Fruit fly (Drosophila melanogaster) whole organism, larva: ENCODE measurements around the gene ph-p.

ENCODE experiments used
- noc ChIP-seq: fragments of 200-800 bp; sonication (Bioruptor generic); optimal IDR thresholded peaks from 3 replicates; lab custom pipeline; 2019; ENCODE audit warnings: missing biosample characterization, mild to moderate bottlenecking, missing genetic modification characterization, moderate library complexity

Gene ph-p

DNA sequence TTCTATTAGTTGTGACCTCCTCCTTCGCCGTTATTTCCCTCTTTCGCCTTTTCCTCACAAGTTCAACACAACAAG lies at the start of gene ph-p:
TSS of gene ph-p (minus strand) at position 30 of the 75 bp plus-strand sequence.
- no peak for TF ChIP-seq noc (tag; lab: Kevin White, UChicago)

DNA sequence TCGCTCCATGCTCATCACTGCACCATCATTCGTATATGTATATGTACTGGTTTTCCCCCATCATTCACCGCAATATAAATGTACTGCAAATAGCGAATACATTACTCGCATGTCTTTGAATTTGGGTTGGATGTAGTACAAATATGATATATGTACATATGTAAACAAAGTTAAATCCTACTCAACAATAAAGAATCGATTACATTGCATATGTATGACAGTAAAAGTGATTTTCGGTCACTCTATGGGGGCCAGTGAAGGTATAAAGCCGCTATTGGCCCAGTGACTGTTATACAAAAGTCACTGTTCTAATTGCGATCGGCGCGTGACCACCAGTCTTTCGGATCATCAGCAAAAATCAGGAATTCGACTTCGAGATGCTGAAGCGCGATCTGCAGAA lies 49.3 kb upstream of the ph-p start, which contains the start of gene CG3457:
TSS of gene CG3457 (plus strand) at position 301 of the 400 bp plus-strand sequence.
- no peak for TF ChIP-seq noc (tag; lab: Kevin White, UChicago)

DNA sequence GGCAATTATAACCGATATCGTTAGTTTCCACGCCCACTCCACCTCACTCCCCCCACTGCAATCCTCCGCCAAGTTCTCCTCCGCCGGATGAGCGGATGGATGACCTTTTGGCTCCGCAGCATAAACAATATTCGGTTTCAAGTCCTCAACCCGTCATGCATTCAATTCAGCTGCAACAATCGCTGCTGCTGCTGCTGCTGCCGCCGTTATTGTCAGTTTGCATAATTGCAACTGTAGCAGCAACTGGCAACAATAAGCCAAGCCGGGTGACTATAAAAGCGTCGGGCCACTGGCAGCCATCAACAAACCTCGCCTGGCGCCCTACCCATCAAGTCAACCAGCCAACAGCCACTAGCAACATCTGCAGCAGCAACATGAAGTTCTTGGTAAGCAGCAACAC lies 48.4 kb upstream of the ph-p start, which contains the start of gene CG17777:
TSS of gene CG17777 (plus strand) at position 301 of the 400 bp plus-strand sequence.
- no peak for TF ChIP-seq noc (tag; lab: Kevin White, UChicago)

DNA sequence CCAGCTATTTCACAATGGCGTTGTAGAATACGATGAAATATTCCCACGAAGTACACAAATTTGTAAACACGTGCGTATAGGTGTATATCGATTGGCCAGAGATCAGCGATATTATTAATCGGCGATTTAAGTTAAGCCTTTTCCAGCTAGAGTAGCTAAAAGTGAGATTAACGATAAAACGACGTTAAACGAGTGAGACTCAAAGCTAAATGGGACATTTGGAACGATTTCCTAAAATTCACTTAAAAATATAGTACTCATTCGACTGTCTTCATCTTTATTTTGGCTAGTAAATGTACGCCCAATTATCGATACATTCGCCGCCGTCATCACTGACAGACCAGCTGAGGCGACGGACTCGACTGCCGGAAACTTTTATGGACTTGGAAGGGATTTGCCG lies 46.4 kb upstream of the ph-p start, which contains the start of the genes Nmd3 and CG17776:
TSS of gene Nmd3 (minus strand) at position 106 of the 400 bp plus-strand sequence.
TSS of gene CG17776 (plus strand) at position 163 of the 400 bp plus-strand sequence.
- TF ChIP-seq noc (tag; lab: Kevin White, UChicago), result peak; percentile 36

DNA sequence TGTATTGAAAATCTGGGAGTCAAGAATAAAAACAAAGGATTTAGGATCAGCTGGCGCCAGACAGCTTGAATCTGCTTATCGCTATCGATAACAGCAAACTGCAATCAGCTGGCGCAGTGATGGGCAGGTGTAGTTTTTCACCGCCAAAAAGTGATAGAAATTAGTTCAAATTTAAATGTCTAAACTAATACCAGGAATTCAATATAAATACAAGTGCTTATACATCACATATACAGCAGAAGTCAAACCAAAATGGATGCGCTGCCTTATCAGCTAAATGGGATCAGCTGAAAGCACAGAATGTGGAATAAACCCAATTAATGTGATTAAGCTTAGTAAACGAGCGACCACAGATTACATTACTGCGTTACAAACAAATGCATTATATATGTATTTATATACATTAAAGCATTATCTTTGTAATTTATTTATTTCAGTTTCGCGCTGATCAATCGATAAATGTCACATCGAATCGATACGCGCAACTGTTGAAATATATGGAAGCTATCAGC lies 42.6 kb upstream of the ph-p start, which contains the start of gene pn:
TSS of gene pn (plus strand) at position 462 of the 512 bp plus-strand sequence.
- TF ChIP-seq noc (tag; lab: Kevin White, UChicago), result no peak

DNA sequence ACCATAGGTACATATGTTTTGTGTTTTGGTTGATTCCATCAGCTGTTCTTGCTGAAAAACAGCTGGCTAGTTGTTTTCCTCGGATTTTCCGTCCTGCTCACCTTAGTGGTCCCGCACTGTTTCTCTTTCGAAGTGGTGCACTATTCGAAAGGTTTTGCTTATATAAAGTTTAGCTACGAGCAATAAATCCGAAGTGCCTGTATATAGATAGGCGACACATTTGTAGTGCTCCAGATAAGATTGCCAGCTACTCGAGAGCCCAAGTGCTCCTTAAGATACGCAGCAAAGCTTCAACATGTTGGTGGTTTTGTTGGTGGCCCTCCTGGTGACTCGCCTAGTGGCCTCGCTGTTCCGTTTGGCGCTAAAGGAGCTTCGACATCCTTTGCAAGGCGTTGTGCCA lies 40.6 kb upstream of the ph-p start, which contains the start of gene Cyp4ae1:
TSS of gene Cyp4ae1 (plus strand) at position 206 of the 400 bp plus-strand sequence.
- TF ChIP-seq noc (tag; lab: Kevin White, UChicago), result no peak

DNA sequence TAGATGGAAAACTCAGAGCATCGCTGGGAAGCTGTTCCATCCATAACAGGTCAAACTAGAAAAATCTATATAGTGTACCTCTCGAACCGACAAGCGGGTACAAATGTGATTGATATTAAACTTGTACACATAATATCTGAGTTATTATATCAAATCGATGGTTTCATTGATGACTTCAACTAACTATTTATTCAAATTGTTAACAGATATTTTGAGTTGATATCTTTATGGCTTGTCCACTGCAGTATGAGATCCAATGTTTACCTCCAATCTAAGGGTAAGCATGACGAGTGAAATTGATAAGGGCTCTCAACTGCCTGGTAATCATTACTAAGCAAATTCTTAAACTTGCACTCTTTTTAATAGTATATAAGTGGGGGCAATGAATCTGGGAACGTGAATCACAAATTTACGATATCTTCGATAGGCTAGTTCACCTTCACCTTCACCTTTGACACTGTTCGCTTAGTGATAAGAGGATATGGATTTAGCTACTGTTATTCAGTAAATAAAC lies 37.8 kb upstream of the ph-p start, which contains the start of gene Cyp4d2:
TSS of gene Cyp4d2 (plus strand) at position 51 of the 514 bp plus-strand sequence.
- TF ChIP-seq noc (tag; lab: Kevin White, UChicago), result no peak

DNA sequence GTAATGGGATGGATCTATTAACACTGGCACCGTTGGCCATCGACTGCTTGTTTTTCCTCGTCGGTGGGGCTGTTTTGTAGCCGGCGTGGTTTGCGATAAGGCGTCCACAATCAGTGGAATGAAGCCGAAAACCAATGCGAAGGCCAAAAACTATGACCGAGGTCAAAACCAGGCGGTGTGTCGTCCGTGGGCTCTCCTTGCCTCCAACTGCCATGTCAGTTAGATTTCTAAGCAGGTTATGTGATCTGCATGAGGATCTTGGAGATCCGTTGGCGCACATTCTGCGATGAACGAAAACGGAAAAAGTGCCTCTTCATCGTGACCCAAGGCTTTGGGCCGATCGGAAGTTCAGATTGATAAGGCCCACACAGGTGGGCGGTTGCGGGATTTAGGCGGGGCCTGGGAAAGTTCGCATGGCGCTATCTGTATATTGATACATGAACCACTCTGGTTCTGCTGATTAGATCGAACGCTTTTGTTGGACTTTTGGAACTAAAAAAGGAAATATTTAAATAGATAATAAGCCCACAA lies 37.2 kb upstream of the ph-p start, which contains the start of gene Cyp4d14:
TSS of gene Cyp4d14 (minus strand) at position 51 of the 531 bp plus-strand sequence.
- TF ChIP-seq noc (tag; lab: Kevin White, UChicago), result no peak

DNA sequence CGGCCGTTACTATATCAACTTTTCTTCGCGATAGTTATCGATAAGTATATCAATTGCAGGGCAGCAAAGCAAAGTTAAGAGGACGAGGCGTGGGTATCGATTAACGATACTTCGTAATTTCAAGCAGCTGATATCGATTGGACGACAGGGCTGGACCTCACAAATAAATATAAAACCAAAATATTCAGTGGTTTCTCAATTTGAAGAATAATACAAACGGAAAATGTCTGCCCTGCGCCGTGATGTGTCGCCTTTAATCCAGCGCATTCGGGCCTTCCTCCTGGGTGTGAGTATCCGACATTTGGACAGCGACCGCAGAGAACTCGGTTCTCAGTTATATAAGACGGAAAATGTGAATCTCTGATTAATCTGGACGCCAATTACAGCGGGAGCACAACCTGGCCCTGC lies 34.3 kb upstream of the ph-p start, which contains the start of gene ND-B14.5A:
TSS of gene ND-B14.5A (plus strand) at position 107 of the 408 bp plus-strand sequence.
- no peak for TF ChIP-seq noc (tag; lab: Kevin White, UChicago)

DNA sequence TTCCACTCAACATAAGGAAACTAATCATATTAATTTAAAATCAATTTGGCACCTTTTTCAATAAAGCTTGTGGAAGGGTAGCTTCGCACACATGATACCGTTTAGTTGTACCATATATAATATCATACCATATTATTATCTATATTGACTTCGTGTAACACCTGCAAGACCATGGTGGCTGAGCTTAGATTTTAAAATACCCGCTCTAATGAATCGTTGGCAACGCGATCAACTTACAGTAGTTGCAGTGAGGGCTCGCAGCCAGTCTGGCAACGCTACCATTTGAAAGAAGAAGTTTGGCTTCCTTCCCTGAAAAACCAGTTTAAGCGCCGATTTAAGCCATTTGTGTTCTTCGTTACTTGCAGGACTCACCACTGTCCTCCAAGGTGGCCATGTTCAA lies 32.3 kb upstream of the ph-p start:
- TF ChIP-seq noc (tag; lab: Kevin White, UChicago), result no peak

DNA sequence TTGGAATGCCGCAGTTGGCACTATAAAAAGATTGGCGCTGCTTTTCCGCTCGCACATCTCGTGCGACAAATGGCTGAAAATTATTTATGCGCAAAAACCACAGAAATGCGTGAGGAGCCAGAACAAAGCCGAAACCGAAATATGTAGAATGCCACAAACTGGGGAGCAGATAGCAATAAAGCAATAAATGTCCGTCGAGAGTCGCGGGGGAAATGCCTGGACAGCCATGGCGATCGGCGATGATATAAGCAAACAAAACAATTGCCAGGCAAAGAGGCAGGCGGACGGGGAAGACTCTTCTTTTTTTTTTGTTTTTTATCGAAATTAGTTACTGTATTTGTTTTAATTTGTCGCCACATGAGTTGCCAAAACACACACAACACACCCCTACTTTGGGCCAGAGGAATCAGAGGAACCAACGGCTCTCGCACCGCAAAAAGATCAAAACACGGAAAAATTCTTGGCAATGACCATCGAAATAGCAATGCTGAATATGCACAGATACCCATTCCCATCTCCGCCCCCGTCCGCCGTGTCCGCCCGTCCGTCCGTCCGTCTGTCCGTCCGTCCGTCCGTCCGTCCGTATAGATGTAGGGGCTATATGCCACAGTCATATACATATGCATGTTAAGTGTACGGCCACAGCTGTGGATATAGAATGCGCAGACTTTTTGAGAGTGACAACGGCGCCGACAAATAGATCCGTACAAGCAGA lies 30.5 kb upstream of the ph-p start:
- TF ChIP-seq noc (tag; lab: Kevin White, UChicago), result no peak

DNA sequence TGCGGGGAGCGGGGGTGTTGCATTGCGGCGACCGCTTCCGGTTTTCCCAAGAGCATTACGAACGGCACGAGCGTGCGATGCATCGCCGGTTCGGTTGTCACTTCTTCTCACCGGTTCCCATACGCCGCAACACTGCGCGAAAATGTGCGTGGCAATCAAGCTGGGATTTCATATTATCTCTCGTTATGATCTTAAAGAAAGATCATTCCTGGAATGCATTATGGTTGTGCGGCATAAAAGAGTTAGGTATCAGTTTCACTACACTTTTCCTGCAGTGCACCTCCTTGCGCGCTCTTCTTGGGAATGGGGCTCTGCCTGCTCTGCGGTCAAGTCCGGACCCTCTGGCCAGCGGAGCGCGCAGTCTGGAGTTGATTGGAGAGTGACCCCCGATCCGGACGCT lies 28.0 kb upstream of the ph-p start:
- no peak for TF ChIP-seq noc (tag; lab: Kevin White, UChicago)

DNA sequence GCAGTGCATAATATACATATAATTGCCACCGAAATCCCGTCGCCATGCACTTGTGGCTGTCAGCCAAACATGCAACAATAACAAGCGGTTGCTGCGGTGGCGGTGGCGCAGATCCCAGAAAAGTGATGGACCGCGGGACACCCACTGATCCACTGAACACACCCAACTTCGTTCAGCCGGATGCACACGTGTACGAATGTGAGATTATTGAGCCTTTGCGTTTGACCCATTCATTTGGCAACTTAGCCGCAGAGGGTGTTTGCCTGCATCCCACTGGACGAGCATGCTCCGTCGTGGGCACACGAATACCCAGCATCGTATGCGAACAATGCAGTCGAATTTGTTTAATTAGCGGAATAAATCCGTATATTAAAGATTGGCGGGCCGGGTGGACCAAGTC lies 27.2 kb upstream of the ph-p start:
- TF ChIP-seq noc (tag; lab: Kevin White, UChicago), result no peak

DNA sequence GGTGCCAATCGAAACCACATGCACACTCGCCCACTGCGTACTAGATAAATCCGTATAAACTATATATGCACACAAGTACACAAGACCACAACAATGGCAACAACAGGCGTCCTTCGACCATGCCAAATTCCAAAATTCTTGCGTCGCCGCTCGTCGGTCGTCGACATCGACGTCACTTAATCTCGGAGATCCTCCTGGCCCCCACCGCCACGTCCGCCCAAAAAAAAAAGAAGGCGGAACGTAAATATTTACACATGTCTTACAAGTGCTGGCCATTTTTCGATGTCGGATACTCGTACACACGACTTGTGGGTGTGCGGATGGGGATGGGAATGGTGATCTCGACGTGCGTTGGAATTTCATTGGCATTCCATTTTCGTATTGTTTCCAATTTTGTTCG lies 25.2 kb upstream of the ph-p start:
- TF ChIP-seq noc (tag; lab: Kevin White, UChicago), result no peak

DNA sequence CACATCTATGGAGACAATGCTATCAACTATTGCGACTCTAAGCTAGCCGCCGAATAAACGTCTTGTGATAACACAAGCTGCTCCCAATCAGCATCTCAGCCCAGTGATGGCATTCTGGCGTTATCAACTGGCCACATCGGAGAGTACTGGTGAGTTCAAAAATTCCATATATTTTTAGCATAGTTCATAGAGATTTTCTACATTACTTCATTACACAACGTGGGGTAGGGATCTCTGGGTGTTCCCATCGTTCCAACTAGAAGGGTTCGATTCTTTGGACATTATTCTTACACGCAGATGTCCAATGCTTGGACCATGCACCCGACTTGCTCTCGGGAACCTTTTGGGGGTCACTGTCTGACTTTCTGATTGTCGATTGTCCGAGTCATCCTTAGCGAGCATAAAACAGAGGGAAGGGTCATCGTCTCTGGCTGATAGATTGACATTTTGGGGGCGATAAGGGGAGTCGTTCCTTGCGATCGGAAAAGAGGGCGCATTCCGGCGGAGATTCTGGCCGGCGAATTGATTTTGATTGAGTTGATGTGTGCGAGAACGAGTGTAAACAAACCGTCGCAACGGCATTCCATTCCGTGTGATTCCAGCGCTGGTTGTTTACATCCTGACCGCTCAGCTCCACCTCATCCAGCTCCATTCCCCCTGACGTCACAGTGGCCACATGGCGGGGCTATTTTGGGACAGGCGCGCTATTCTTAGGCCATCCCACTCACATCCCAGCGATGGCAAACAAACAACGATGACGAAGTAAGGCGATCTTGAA lies 24.1 kb upstream of the ph-p start, which contains the start of the genes Cyp4d1 and CG3630:
TSS of gene Cyp4d1 (minus strand) at position 51 of the 778 bp plus-strand sequence.
TSS of gene CG3630 (plus strand) at position 67 of the 778 bp plus-strand sequence.
- peak; percentile 44 for TF ChIP-seq noc (tag; lab: Kevin White, UChicago)

DNA sequence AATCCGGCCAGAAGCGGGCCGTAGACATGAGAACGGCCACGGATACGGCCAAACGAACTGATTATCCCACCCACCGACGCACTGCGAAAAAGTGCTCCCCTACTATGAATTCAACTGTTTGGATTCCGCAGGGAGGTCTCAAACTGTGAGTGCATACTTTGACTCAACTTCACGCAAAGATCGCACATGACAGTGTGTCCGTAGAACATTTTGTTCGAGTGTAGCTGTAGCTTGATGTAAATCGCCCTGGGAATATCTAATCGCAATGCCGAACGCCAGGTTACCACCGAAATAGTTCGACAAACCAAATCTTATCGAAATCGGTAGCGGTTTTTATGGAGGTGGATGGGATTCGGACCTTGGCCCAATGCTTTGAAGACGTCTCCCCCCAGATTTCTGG lies 22.8 kb upstream of the ph-p start:
- TF ChIP-seq noc (tag; lab: Kevin White, UChicago), result no peak
